Worm (Caenorhabditis elegans) whole organism, early embryonic: ENCODE data around the gene srd-42.

Source experiments
- B0310.2 ChIP-seq: sonication (generic microtip); optimal IDR thresholded peaks from 2 replicates; lab custom pipeline; 2016; ENCODE audit warnings: mild to moderate bottlenecking, missing genetic modification characterization, missing compliant biosample characterization
- aly-1 ChIP-seq: sonication (generic microtip); optimal IDR thresholded peaks from 2 replicates; lab custom pipeline; 2016; ENCODE audit warnings: missing genetic modification characterization, missing compliant biosample characterization
- ama-1 ChIP-seq: fragments of 150-350 bp; optimal IDR thresholded peaks from 2 replicates; lab custom pipeline; 2014
- ceh-13 ChIP-seq: fragments of 200-800 bp; sonication (Bioruptor generic); optimal IDR thresholded peaks from 2 replicates; lab custom pipeline; 2018; ENCODE audit warnings: mild to moderate bottlenecking, missing genetic modification characterization, missing compliant biosample characterization
- flt-1 ChIP-seq: fragments of 200-800 bp; sonication (Bioruptor generic); IDR thresholded peaks from 2 replicates; pipeline ENCODE4 v1.3.6; 2022; ENCODE audit warnings: missing genetic modification characterization, missing compliant biosample characterization
- hmg-4 ChIP-seq: fragments of 200-800 bp; sonication (Bioruptor generic); optimal IDR thresholded peaks from 2 replicates; lab custom pipeline; 2018; ENCODE audit warnings: mild to moderate bottlenecking, missing genetic modification characterization, missing compliant biosample characterization
- tbx-11 ChIP-seq: fragments of 200-800 bp; sonication (Bioruptor generic); IDR thresholded peaks from 2 replicates; pipeline ENCODE4 v1.3.6; 2022; ENCODE audit warnings: missing genetic modification characterization, missing compliant biosample characterization

ce11 chrX:13288715-13289114 is 14.5 kb downstream of the srd-42 start, which contains the start of gene R04D3.4:
- TF ChIP-seq ama-1 (no peak), flt-1 (GFP tag; lab: Robert Waterston, UW) (no peak), aly-1 (tag; lab: Kevin White, UChicago) (no peak), ceh-13 (GFP tag; lab: Kevin White, UChicago) (no peak), hmg-4 (GFP tag; lab: Kevin White, UChicago) (no peak), tbx-11 (GFP tag; lab: Robert Waterston, UW) (no peak), B0310.2 (tag; lab: Kevin White, UChicago) (no peak)
